Worm (Caenorhabditis elegans) whole organism, L4/young adult: Measurements from ENCODE around the gene T20D3.5.
"Not testable (repeated sequence)": the region's sequence is repeated elsewhere in the genome, so short reads cannot be mapped to it uniquely, and the experiment has no call there.

Experiments used
- dao-5 ChIP-seq: sonication (generic microtip); optimal IDR thresholded peaks from 2 replicates; lab custom pipeline; 2016; ENCODE audit warnings: missing genotype, missing genetic modification characterization, moderate library complexity, missing compliant biosample characterization
- him-1 ChIP-seq: sonication (generic microtip); optimal IDR thresholded peaks from 2 replicates; lab custom pipeline; 2016; ENCODE audit warnings: missing genotype, missing genetic modification reagents, missing genetic modification characterization, missing compliant biosample characterization

DNA sequence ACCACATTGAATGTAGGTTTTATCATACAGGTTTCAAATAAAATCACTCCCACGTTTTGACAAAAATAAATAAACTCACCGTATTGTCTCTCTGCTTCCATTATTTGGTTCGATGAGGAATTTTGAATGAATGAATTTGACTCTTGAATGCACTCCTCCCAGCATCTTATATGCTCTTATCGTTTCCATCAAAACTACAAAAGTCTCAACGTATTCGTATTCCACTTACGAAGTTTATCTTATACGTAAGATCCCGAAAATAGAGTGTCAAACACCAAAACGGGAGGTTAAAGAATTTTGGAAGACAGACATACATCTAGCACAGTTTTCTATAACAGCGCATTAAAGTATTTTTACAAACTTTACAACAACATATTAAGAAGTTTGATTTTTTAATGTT, 43.0 kb upstream of the T20D3.5 start, which contains the start of gene nhr-264:
- not testable (repeated sequence) for TF ChIP-seq him-1, dao-5 (tag; lab: Kevin White, UChicago)
